Worm (Caenorhabditis elegans) whole organism, mixed stage, embryonic: ENCODE results near the gene srx-110.

Experiments
- blmp-1 ChIP-seq: fragments of 150-350 bp; optimal IDR thresholded peaks from 2 replicates; lab custom pipeline; 2014; ENCODE audit warnings: missing biosample characterization, missing genetic modification characterization
- ceh-39 ChIP-seq: fragments of 150-350 bp; optimal IDR thresholded peaks from 2 replicates; lab custom pipeline; 2014; ENCODE audit warnings: missing biosample characterization, missing genetic modification characterization
- ceh-43 ChIP-seq: fragments of 200-800 bp; sonication (Bioruptor generic); optimal IDR thresholded peaks from 2 replicates; lab custom pipeline; 2018; ENCODE audit warnings: mild to moderate bottlenecking, missing genetic modification characterization, moderate library complexity, missing compliant biosample characterization
- drap-1 ChIP-seq: fragments of 200-800 bp; sonication (Bioruptor generic); optimal IDR thresholded peaks from 3 replicates; lab custom pipeline; 2018; ENCODE audit warnings: mild to moderate bottlenecking, missing genetic modification characterization, missing compliant biosample characterization
- mep-1 ChIP-seq: fragments of 150-350 bp; optimal IDR thresholded peaks from 2 replicates; lab custom pipeline; 2017; ENCODE audit warnings: missing biosample characterization, missing genetic modification reagents, missing genetic modification characterization, inconsistent platforms
- nhr-2 ChIP-seq: fragments of 150-350 bp; optimal IDR thresholded peaks from 2 replicates; lab custom pipeline; 2014; ENCODE audit warnings: missing biosample characterization, missing genetic modification characterization
- nhr-76 ChIP-seq: sonication (generic microtip); optimal IDR thresholded peaks from 2 replicates; lab custom pipeline; 2017; ENCODE audit warnings: missing biosample characterization, missing genetic modification characterization
- pha-4 ChIP-seq: fragments of 150-350 bp; optimal IDR thresholded peaks from 2 replicates; lab custom pipeline; 2018; ENCODE audit warnings: missing biosample characterization, missing genetic modification reagents, missing genetic modification characterization
- sem-2 ChIP-seq: fragments of 200-800 bp; sonication (Bioruptor generic); optimal IDR thresholded peaks from 2 replicates; lab custom pipeline; 2018; ENCODE audit warnings: mild to moderate bottlenecking, missing genetic modification characterization, missing compliant biosample characterization
- snpc-4 ChIP-seq: fragments of 150-350 bp; optimal IDR thresholded peaks from 2 replicates; lab custom pipeline; 2014; ENCODE audit warnings: missing biosample characterization, missing genetic modification characterization
- unc-62 ChIP-seq: fragments of 150-350 bp; optimal IDR thresholded peaks from 2 replicates; lab custom pipeline; 2014; ENCODE audit warnings: missing biosample characterization, missing genetic modification reagents, missing genetic modification characterization

ce11 chrII:3724175-3724715, 14.9 kb downstream of the srx-110 start, which contains the start of gene C46E10.1:
- no peak for TF ChIP-seq blmp-1
- no peak for TF ChIP-seq nhr-76 (tag; lab: Kevin White, UChicago)
- no peak for TF ChIP-seq sem-2
- TF ChIP-seq nhr-2, result no peak
- no peak for TF ChIP-seq snpc-4
- no peak for TF ChIP-seq unc-62 (GFP tag; lab: Kevin White, UChicago)
- TF ChIP-seq mep-1 (tag; lab: Kevin White, UChicago), result no peak
- no peak for TF ChIP-seq ceh-43 (GFP tag; lab: Kevin White, UChicago)
- TF ChIP-seq ceh-39 (tag; lab: Kevin White, UChicago), result no peak
- TF ChIP-seq pha-4 (tag; lab: Kevin White, UChicago), result no peak
- no peak for TF ChIP-seq drap-1 (GFP tag; lab: Kevin White, UChicago)
